Worm (Caenorhabditis elegans) whole organism, L3 larva: ENCODE measurements around the gene syx-2.

ENCODE experiments used
- R02D3.7 ChIP-seq: fragments of 150-350 bp; optimal IDR thresholded peaks from 2 replicates; lab custom pipeline; 2014; ENCODE audit warnings: missing biosample characterization, missing genetic modification characterization
- ZK546.5 ChIP-seq: sonication (generic microtip); optimal IDR thresholded peaks from 2 replicates; lab custom pipeline; 2017; ENCODE audit warnings: missing biosample characterization, missing genetic modification characterization
- aly-2 ChIP-seq: fragments of 150-350 bp; optimal IDR thresholded peaks from 2 replicates; lab custom pipeline; 2014; ENCODE audit warnings: missing biosample characterization, missing genetic modification characterization
- ama-1 ChIP-seq: fragments of 150-350 bp; optimal IDR thresholded peaks from 2 replicates; lab custom pipeline; 2018
- ceh-16 ChIP-seq: sonication (generic microtip); optimal IDR thresholded peaks from 2 replicates; lab custom pipeline; 2017; ENCODE audit warnings: missing biosample characterization, missing genetic modification characterization
- ceh-28 ChIP-seq: fragments of 150-350 bp; optimal IDR thresholded peaks from 2 replicates; lab custom pipeline; 2014; ENCODE audit warnings: missing biosample characterization, missing genetic modification reagents, missing genetic modification characterization
- ceh-82 ChIP-seq: fragments of 150-350 bp; optimal IDR thresholded peaks from 2 replicates; lab custom pipeline; 2014; ENCODE audit warnings: missing biosample characterization, missing genetic modification characterization
- ceh-9 ChIP-seq: sonication (generic microtip); optimal IDR thresholded peaks from 2 replicates; lab custom pipeline; 2018; ENCODE audit warnings: missing biosample characterization, missing genetic modification characterization
- daf-12 ChIP-seq: fragments of 150-350 bp; optimal IDR thresholded peaks from 2 replicates; lab custom pipeline; 2014; ENCODE audit warnings: missing biosample characterization, missing genetic modification reagents, missing genetic modification characterization
- egl-27 ChIP-seq: sonication (generic microtip); optimal IDR thresholded peaks from 4 replicates; lab custom pipeline; 2017; ENCODE audit warnings: missing biosample characterization, missing genetic modification reagents, missing genetic modification characterization
- egl-5 ChIP-seq: fragments of 150-350 bp; optimal IDR thresholded peaks from 2 replicates; lab custom pipeline; 2017; ENCODE audit warnings: missing biosample characterization, missing genetic modification reagents, missing genetic modification characterization, inconsistent platforms
- elt-1 ChIP-seq: fragments of 150-350 bp; optimal IDR thresholded peaks from 2 replicates; lab custom pipeline; 2014; ENCODE audit warnings: missing biosample characterization, missing genetic modification characterization
- elt-2 ChIP-seq: sonication (generic microtip); optimal IDR thresholded peaks from 2 replicates; lab custom pipeline; 2016; ENCODE audit warnings: missing genetic modification reagents, mild to moderate bottlenecking, missing genetic modification characterization, missing compliant biosample characterization
- elt-3 ChIP-seq, 3 experiments: fragments of 150-350 bp in 1 of 3; sonication (generic microtip) in 2 of 3; optimal IDR thresholded peaks; 2 replicates in 2 of 3; 4 replicates in 1 of 3; lab custom pipeline; 2014 to 2017; ENCODE audit warnings: missing biosample characterization in 3 of 3, missing genetic modification characterization in 3 of 3
- eor-1 ChIP-seq, 2 experiments: fragments of 150-350 bp; optimal IDR thresholded peaks; 2 replicates each; lab custom pipeline; 2014 to 2018; ENCODE audit warnings: missing biosample characterization in 2 of 2, missing genetic modification characterization in 2 of 2
- fkh-10 ChIP-seq: sonication (generic microtip); optimal IDR thresholded peaks from 2 replicates; lab custom pipeline; 2017; ENCODE audit warnings: missing biosample characterization, missing genetic modification reagents, missing genetic modification characterization
- fkh-2 ChIP-seq: fragments of 150-350 bp; optimal IDR thresholded peaks from 2 replicates; lab custom pipeline; 2014; ENCODE audit warnings: missing biosample characterization, missing genetic modification reagents, missing genetic modification characterization
- fos-1 ChIP-seq: fragments of 150-350 bp; optimal IDR thresholded peaks from 2 replicates; lab custom pipeline; 2014; ENCODE audit warnings: missing biosample characterization, missing genetic modification characterization
- hmg-11 ChIP-seq: sonication (generic microtip); optimal IDR thresholded peaks from 2 replicates; lab custom pipeline; 2016; ENCODE audit warnings: missing genetic modification characterization, missing compliant biosample characterization
- jun-1 ChIP-seq: fragments of 150-350 bp; optimal IDR thresholded peaks from 2 replicates; lab custom pipeline; 2014; ENCODE audit warnings: missing biosample characterization, missing genetic modification reagents, missing genetic modification characterization
- lin-15B ChIP-seq: fragments of 150-350 bp; optimal IDR thresholded peaks from 2 replicates; lab custom pipeline; 2014; ENCODE audit warnings: missing biosample characterization, missing genetic modification characterization
- lin-39 ChIP-seq: fragments of 150-350 bp; optimal IDR thresholded peaks from 2 replicates; lab custom pipeline; 2018; ENCODE audit warnings: missing biosample characterization, missing genetic modification reagents, missing genetic modification characterization
- lsy-12 ChIP-seq: sonication (generic microtip); optimal IDR thresholded peaks from 2 replicates; lab custom pipeline; 2016; ENCODE audit warnings: mild to moderate bottlenecking, missing genetic modification characterization, missing compliant biosample characterization
- mdl-1 ChIP-seq: fragments of 150-350 bp; optimal IDR thresholded peaks from 2 replicates; lab custom pipeline; 2014; ENCODE audit warnings: missing biosample characterization, missing genetic modification characterization
- mml-1 ChIP-seq: fragments of 150-350 bp; sonication (generic microtip); optimal IDR thresholded peaks from 3 replicates; lab custom pipeline; 2014; ENCODE audit warnings: missing biosample characterization, missing genetic modification characterization
- nfya-1 ChIP-seq: sonication (generic microtip); optimal IDR thresholded peaks from 2 replicates; lab custom pipeline; 2017; ENCODE audit warnings: missing genetic modification characterization, mild to moderate bottlenecking, missing compliant biosample characterization, antibody characterized with exemption, moderate library complexity; ENCODE audit not compliant: insufficient read depth
- nhr-11 ChIP-seq: fragments of 150-350 bp; optimal IDR thresholded peaks from 2 replicates; lab custom pipeline; 2014; ENCODE audit warnings: missing biosample characterization, missing genetic modification characterization
- nhr-12 ChIP-seq: fragments of 150-350 bp; optimal IDR thresholded peaks from 2 replicates; lab custom pipeline; 2014; ENCODE audit warnings: missing biosample characterization, missing genetic modification characterization
- nhr-23 ChIP-seq: fragments of 150-350 bp; optimal IDR thresholded peaks from 2 replicates; lab custom pipeline; 2014; ENCODE audit warnings: missing biosample characterization, missing genetic modification reagents, missing genetic modification characterization
- nhr-237 ChIP-seq: fragments of 150-350 bp; optimal IDR thresholded peaks from 2 replicates; lab custom pipeline; 2014; ENCODE audit warnings: missing biosample characterization, missing genetic modification characterization
- nhr-25 ChIP-seq: sonication (generic microtip); optimal IDR thresholded peaks from 2 replicates; lab custom pipeline; 2017; ENCODE audit warnings: missing biosample characterization, missing genetic modification characterization
- nhr-28 ChIP-seq: fragments of 150-350 bp; optimal IDR thresholded peaks from 2 replicates; lab custom pipeline; 2014; ENCODE audit warnings: missing biosample characterization, missing genetic modification characterization
- nhr-43 ChIP-seq: sonication (generic microtip); optimal IDR thresholded peaks from 2 replicates; lab custom pipeline; 2016; ENCODE audit warnings: mild to moderate bottlenecking, missing genetic modification characterization, missing compliant biosample characterization; ENCODE audit not compliant: poor library complexity, severe bottlenecking
- nhr-67 ChIP-seq: fragments of 150-350 bp; optimal IDR thresholded peaks from 2 replicates; lab custom pipeline; 2014; ENCODE audit warnings: missing biosample characterization, missing genetic modification characterization
- nhr-76 ChIP-seq: fragments of 150-350 bp; sonication (generic microtip); optimal IDR thresholded peaks from 5 replicates; lab custom pipeline; 2014; ENCODE audit warnings: missing biosample characterization, missing genetic modification characterization
- nhr-77 ChIP-seq: fragments of 150-350 bp; optimal IDR thresholded peaks from 2 replicates; lab custom pipeline; 2014; ENCODE audit warnings: missing biosample characterization, missing genetic modification characterization
- pha-4 ChIP-seq: fragments of 150-350 bp; optimal IDR thresholded peaks from 2 replicates; lab custom pipeline; 2014; ENCODE audit warnings: missing biosample characterization, missing genetic modification reagents, missing genetic modification characterization
- pqm-1 ChIP-seq: fragments of 150-350 bp; optimal IDR thresholded peaks from 2 replicates; lab custom pipeline; 2017; ENCODE audit warnings: missing biosample characterization, missing genetic modification characterization, inconsistent platforms
- sea-2 ChIP-seq: fragments of 150-350 bp; sonication (generic microtip); optimal IDR thresholded peaks from 4 replicates; lab custom pipeline; 2014; ENCODE audit warnings: missing biosample characterization, missing genetic modification reagents, missing genetic modification characterization
- skn-1 ChIP-seq: fragments of 150-350 bp; optimal IDR thresholded peaks from 2 replicates; lab custom pipeline; 2014; ENCODE audit warnings: missing biosample characterization, missing genetic modification characterization
- snpc-4 ChIP-seq: fragments of 150-350 bp; optimal IDR thresholded peaks from 2 replicates; lab custom pipeline; 2014; ENCODE audit warnings: missing biosample characterization, missing genetic modification characterization
- tbx-2 ChIP-seq: sonication (generic microtip); optimal IDR thresholded peaks from 2 replicates; lab custom pipeline; 2016; ENCODE audit warnings: mild to moderate bottlenecking, missing genetic modification characterization, missing compliant biosample characterization
- unc-39 ChIP-seq: sonication (generic microtip); optimal IDR thresholded peaks from 4 replicates; lab custom pipeline; 2017; ENCODE audit warnings: missing biosample characterization, missing genetic modification characterization
- unc-62 ChIP-seq: fragments of 150-350 bp; sonication (generic microtip); optimal IDR thresholded peaks from 4 replicates; lab custom pipeline; 2014; ENCODE audit warnings: missing biosample characterization, missing genetic modification reagents, missing genetic modification characterization
- zag-1 ChIP-seq: fragments of 150-350 bp; optimal IDR thresholded peaks from 2 replicates; lab custom pipeline; 2014; ENCODE audit warnings: missing biosample characterization, missing genetic modification characterization
- ztf-11 ChIP-seq: fragments of 150-350 bp; optimal IDR thresholded peaks from 2 replicates; lab custom pipeline; 2014; ENCODE audit warnings: missing biosample characterization, missing genetic modification characterization
- ztf-4 ChIP-seq: fragments of 150-350 bp; optimal IDR thresholded peaks from 2 replicates; lab custom pipeline; 2014; ENCODE audit warnings: missing biosample characterization, missing genetic modification characterization

Gene syx-2

ce11 chrX:13973769-13974168, 13.8 kb downstream of the syx-2 start:
- TF ChIP-seq lsy-12 (tag; lab: Kevin White, UChicago), result no peak
- TF ChIP-seq eor-1 (tag; optimal IDR thresholded peaks at IDR 0.05; lab: Kevin White, UChicago), result no peak
- TF ChIP-seq ama-1 (lab: Kevin White, UChicago), result no peak
- TF ChIP-seq fkh-2 (tag; lab: Kevin White, UChicago), result no peak
- no peak for TF ChIP-seq nhr-28 (tag; lab: Kevin White, UChicago)
- peak; percentile 74 for TF ChIP-seq nfya-1 (tag; lab: Kevin White, UChicago)
- no peak for TF ChIP-seq unc-39 (tag; lab: Kevin White, UChicago)
- no peak for TF ChIP-seq elt-1
- TF ChIP-seq egl-5, result peak; percentile 19
- peak; percentile 12 for TF ChIP-seq skn-1
- no peak for TF ChIP-seq ceh-82 (tag; lab: Kevin White, UChicago)
- TF ChIP-seq R02D3.7 (tag; lab: Kevin White, UChicago), result no peak
- peak; percentile 23 for TF ChIP-seq pha-4 (tag; lab: Kevin White, UChicago)
- no peak for TF ChIP-seq nhr-12 (tag; lab: Kevin White, UChicago)
- no peak for TF ChIP-seq ceh-9 (tag; lab: Kevin White, UChicago)
- TF ChIP-seq fos-1 (tag; lab: Kevin White, UChicago), result no peak
- TF ChIP-seq elt-2 (tag; lab: Kevin White, UChicago), result peak; percentile 13
- no peak for TF ChIP-seq nhr-43 (tag; lab: Kevin White, UChicago)
- peak; percentile 32 for TF ChIP-seq hmg-11 (tag; lab: Kevin White, UChicago)
- no peak for TF ChIP-seq egl-27
- no peak for TF ChIP-seq ZK546.5
- no peak for TF ChIP-seq tbx-2 (tag; lab: Kevin White, UChicago)
- TF ChIP-seq nhr-11 (tag; lab: Kevin White, UChicago), result no peak
- TF ChIP-seq nhr-67 (tag; lab: Kevin White, UChicago), result no peak
- TF ChIP-seq ztf-4, result no peak
- TF ChIP-seq sea-2, result no peak
- TF ChIP-seq pqm-1 (tag; lab: Kevin White, UChicago), result peak; percentile 10
- TF ChIP-seq zag-1 (tag; lab: Kevin White, UChicago), result no peak
- peak; percentile 4 for TF ChIP-seq fkh-10
- TF ChIP-seq elt-3 (tag; optimal IDR thresholded peaks at IDR 0.05; lab: Kevin White, UChicago), result no peak
- no peak for TF ChIP-seq nhr-23 (tag; lab: Kevin White, UChicago)
- TF ChIP-seq ztf-11 (tag; lab: Kevin White, UChicago), result no peak
- no peak for TF ChIP-seq snpc-4 (tag; lab: Kevin White, UChicago)
- TF ChIP-seq nhr-25 (tag; lab: Kevin White, UChicago), result no peak
- TF ChIP-seq unc-62 (GFP tag; lab: Kevin White, UChicago), result no peak
- peak; percentile 3 for TF ChIP-seq jun-1 (tag; lab: Kevin White, UChicago)
- TF ChIP-seq lin-15B, result peak; percentile 46
- TF ChIP-seq aly-2 (tag; lab: Kevin White, UChicago), result no peak
- no peak for TF ChIP-seq nhr-76 (tag; lab: Kevin White, UChicago)
- TF ChIP-seq nhr-77 (tag; lab: Kevin White, UChicago), result no peak
- TF ChIP-seq nhr-237 (tag; lab: Kevin White, UChicago), result no peak
- peak; percentile 4 for TF ChIP-seq mdl-1 (tag; lab: Kevin White, UChicago)
- no peak for TF ChIP-seq ceh-28
- no peak for TF ChIP-seq mml-1 (tag; lab: Kevin White, UChicago)
- TF ChIP-seq lin-39 (tag; lab: Kevin White, UChicago), result peak; percentile 80
- no peak for TF ChIP-seq ceh-16 (tag; lab: Kevin White, UChicago)
- no peak for TF ChIP-seq daf-12 (tag; lab: Kevin White, UChicago)
